Worm (Caenorhabditis elegans) whole organism, late embryonic: ENCODE data around the gene F55C12.19.

Source experiments
- ceh-22 ChIP-seq: sonication (generic microtip); optimal IDR thresholded peaks from 2 replicates; lab custom pipeline; 2017; ENCODE audit warnings: missing biosample characterization, missing genetic modification characterization
- elt-2 ChIP-seq: sonication (generic microtip); optimal IDR thresholded peaks from 2 replicates; lab custom pipeline; 2016; ENCODE audit warnings: missing genetic modification reagents, missing genetic modification characterization, missing compliant biosample characterization
- elt-4 ChIP-seq: sonication (generic microtip); optimal IDR thresholded peaks from 2 replicates; lab custom pipeline; 2016; ENCODE audit warnings: missing genetic modification characterization, missing compliant biosample characterization
- fkh-10 ChIP-seq: fragments of 150-350 bp; optimal IDR thresholded peaks from 2 replicates; lab custom pipeline; 2014; ENCODE audit warnings: missing biosample characterization, missing genetic modification reagents, missing genetic modification characterization
- lim-6 ChIP-seq: sonication (generic microtip); optimal IDR thresholded peaks from 2 replicates; lab custom pipeline; 2016; ENCODE audit warnings: missing genetic modification characterization, missing compliant biosample characterization
- nfya-1 ChIP-seq: sonication (generic microtip); optimal IDR thresholded peaks from 2 replicates; lab custom pipeline; 2017; ENCODE audit warnings: missing genetic modification characterization, mild to moderate bottlenecking, missing compliant biosample characterization, antibody characterized with exemption, moderate library complexity
- sdc-2 ChIP-seq: sonication (generic microtip); optimal IDR thresholded peaks from 2 replicates; lab custom pipeline; 2016; ENCODE audit warnings: missing genotype, missing genetic modification characterization, missing compliant biosample characterization
- syd-9 ChIP-seq: sonication (generic microtip); optimal IDR thresholded peaks from 2 replicates; lab custom pipeline; 2016; ENCODE audit warnings: mild to moderate bottlenecking, missing genetic modification characterization, moderate library complexity, missing compliant biosample characterization

- TF ChIP-seq nfya-1, result no peak
- TF ChIP-seq lim-6 (tag; lab: Kevin White, UChicago), result no peak
- TF ChIP-seq elt-4, result no peak
- no peak for TF ChIP-seq syd-9 (tag; lab: Kevin White, UChicago)
- no peak for TF ChIP-seq sdc-2 (tag; lab: Kevin White, UChicago)
- TF ChIP-seq elt-2, result no peak
- no peak for TF ChIP-seq ceh-22 (tag; lab: Kevin White, UChicago)
- no peak for TF ChIP-seq fkh-10
Observed at ce11 chrII:5860621-5861020, 5.3 kb upstream of the F55C12.19 start.
